Worm (Caenorhabditis elegans) whole organism, L4/young adult: ENCODE data around the gene col-181.

Source experiments
- W03F9.2 ChIP-seq: fragments of 150-350 bp; optimal IDR thresholded peaks from 2 replicates; lab custom pipeline; 2014; ENCODE audit warnings: missing biosample characterization, missing genetic modification characterization
- dao-5 ChIP-seq: sonication (generic microtip); optimal IDR thresholded peaks from 2 replicates; lab custom pipeline; 2016; ENCODE audit warnings: missing genotype, missing genetic modification characterization, moderate library complexity, missing compliant biosample characterization
- him-1 ChIP-seq: sonication (generic microtip); optimal IDR thresholded peaks from 2 replicates; lab custom pipeline; 2016; ENCODE audit warnings: missing genotype, missing genetic modification reagents, missing genetic modification characterization, missing compliant biosample characterization

- TF ChIP-seq dao-5 (tag; lab: Kevin White, UChicago): no peak
- TF ChIP-seq him-1 (tag; lab: Kevin White, UChicago): no peak
- no peak for TF ChIP-seq W03F9.2
These were observed 1.0 kb upstream of the col-181 start, which contains the start of gene W03G11.3 for ce11 chrX:12103712-12104111.
